Fruit fly (Drosophila melanogaster) S2 (cell line): ENCODE data around the gene CG18088.

Experiments used
- CG8478 ChIP-seq: fragments of >200 bp; optimal IDR thresholded peaks from 2 replicates; lab custom pipeline; 2018
- CTCF ChIP-seq, 2 experiments: fragments of >200 bp; optimal IDR thresholded peaks; 2 replicates each; lab custom pipeline; 2018

DNA sequence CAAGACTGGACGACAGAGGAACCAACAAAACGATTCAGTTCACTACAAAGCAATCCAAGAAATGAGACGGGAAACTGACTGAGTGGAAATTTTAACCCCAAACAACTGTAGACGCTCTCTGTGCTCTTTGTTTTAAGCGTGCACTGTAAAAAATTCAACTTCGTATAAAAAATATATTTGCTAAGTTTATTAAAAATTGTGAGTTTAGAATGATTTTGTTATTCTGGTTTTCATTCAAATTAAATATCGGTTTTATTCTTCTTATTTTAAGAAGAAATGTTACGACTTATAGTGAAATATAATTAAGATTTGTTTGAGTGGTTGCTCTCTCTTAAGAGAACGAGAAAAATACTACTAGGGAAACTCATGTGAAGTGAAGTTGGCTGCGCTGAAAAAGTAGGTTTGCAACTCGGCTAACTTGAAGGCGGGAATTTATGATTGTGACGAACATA is 9.3 kb upstream of the CG18088 start:
- TF ChIP-seq CTCF (optimal IDR thresholded peaks at IDR 0.05; lab: Kevin White, UChicago) (peak in 1 of 2 experiments; percentile 11), CG8478 (lab: Kevin White, UChicago) (no peak)
